Worm (Caenorhabditis elegans) whole organism, late embryonic: ENCODE measurements around the gene sptl-1.

Experiments used
- F13H6.1 ChIP-seq: sonication (generic microtip); optimal IDR thresholded peaks from 2 replicates; lab custom pipeline; 2016; ENCODE audit warnings: missing genetic modification characterization, missing compliant biosample characterization
- K02D7.2 ChIP-seq: sonication (generic microtip); optimal IDR thresholded peaks from 2 replicates; lab custom pipeline; 2017; ENCODE audit warnings: mild to moderate bottlenecking, missing genetic modification characterization, missing compliant biosample characterization
- K09A11.1 ChIP-seq: sonication (generic microtip); optimal IDR thresholded peaks from 2 replicates; lab custom pipeline; 2017; ENCODE audit warnings: antibody characterized with exemption, mild to moderate bottlenecking, missing genetic modification characterization, missing compliant biosample characterization; ENCODE audit not compliant: insufficient read depth
- T23F11.4 ChIP-seq: fragments of 200-800 bp; sonication (Bioruptor generic); optimal IDR thresholded peaks from 2 replicates; lab custom pipeline; 2018; ENCODE audit warnings: mild to moderate bottlenecking, missing genetic modification characterization, missing compliant biosample characterization
- Y22D7AL.16 ChIP-seq: sonication (generic microtip); optimal IDR thresholded peaks from 2 replicates; lab custom pipeline; 2016; ENCODE audit warnings: missing genetic modification characterization, missing compliant biosample characterization
- ahr-1 ChIP-seq: sonication (generic microtip); optimal IDR thresholded peaks from 2 replicates; lab custom pipeline; 2016; ENCODE audit warnings: missing genetic modification characterization, missing compliant biosample characterization
- ama-1 ChIP-seq: fragments of 150-350 bp; optimal IDR thresholded peaks from 2 replicates; lab custom pipeline; 2014
- ceh-14 ChIP-seq: sonication (generic microtip); optimal IDR thresholded peaks from 2 replicates; lab custom pipeline; 2016; ENCODE audit warnings: missing genotype, missing genetic modification characterization, missing compliant biosample characterization
- ceh-18 ChIP-seq: sonication (generic microtip); optimal IDR thresholded peaks from 2 replicates; lab custom pipeline; 2016; ENCODE audit warnings: missing genetic modification characterization, missing compliant biosample characterization
- ceh-2 ChIP-seq: sonication (generic microtip); optimal IDR thresholded peaks from 2 replicates; lab custom pipeline; 2016; ENCODE audit warnings: missing genotype, missing genetic modification characterization, missing compliant biosample characterization
- ceh-24 ChIP-seq: sonication (generic microtip); optimal IDR thresholded peaks from 2 replicates; lab custom pipeline; 2016; ENCODE audit warnings: mild to moderate bottlenecking, missing genetic modification characterization, missing compliant biosample characterization
- ceh-30 ChIP-seq: fragments of 150-350 bp; optimal IDR thresholded peaks from 2 replicates; lab custom pipeline; 2014; ENCODE audit warnings: missing biosample characterization, missing genetic modification characterization
- ceh-6 ChIP-seq: fragments of 200-800 bp; sonication (Bioruptor generic); optimal IDR thresholded peaks from 2 replicates; lab custom pipeline; 2018; ENCODE audit warnings: mild to moderate bottlenecking, missing genetic modification characterization, missing compliant biosample characterization
- ceh-9 ChIP-seq: sonication (generic microtip); optimal IDR thresholded peaks from 2 replicates; lab custom pipeline; 2016; ENCODE audit warnings: mild to moderate bottlenecking, missing genetic modification characterization, inconsistent platforms, missing compliant biosample characterization
- che-1 ChIP-seq: sonication (generic microtip); optimal IDR thresholded peaks from 2 replicates; lab custom pipeline; 2016; ENCODE audit warnings: mild to moderate bottlenecking, missing genetic modification characterization, missing compliant biosample characterization
- dmd-4 ChIP-seq: sonication (generic microtip); optimal IDR thresholded peaks from 2 replicates; lab custom pipeline; 2016; ENCODE audit warnings: borderline replicate concordance, missing genetic modification characterization, missing compliant biosample characterization
- dve-1 ChIP-seq: sonication (generic microtip); optimal IDR thresholded peaks from 2 replicates; lab custom pipeline; 2017; ENCODE audit warnings: antibody characterized with exemption, mild to moderate bottlenecking, missing genetic modification characterization, missing compliant biosample characterization
- eyg-1 ChIP-seq: sonication (generic microtip); optimal IDR thresholded peaks from 2 replicates; lab custom pipeline; 2016; ENCODE audit warnings: missing genotype, missing genetic modification characterization, missing compliant biosample characterization
- fkh-6 ChIP-seq: sonication (generic microtip); optimal IDR thresholded peaks from 2 replicates; lab custom pipeline; 2016; ENCODE audit warnings: missing genetic modification characterization, missing compliant biosample characterization
- hlh-15 ChIP-seq: sonication (generic microtip); optimal IDR thresholded peaks from 2 replicates; lab custom pipeline; 2016; ENCODE audit warnings: missing genetic modification characterization, missing compliant biosample characterization
- hlh-30 ChIP-seq: sonication (generic microtip); optimal IDR thresholded peaks from 2 replicates; lab custom pipeline; 2017; ENCODE audit warnings: antibody characterized with exemption, missing genetic modification characterization, missing compliant biosample characterization; ENCODE audit not compliant: insufficient read depth
- hlh-6 ChIP-seq: sonication (generic microtip); optimal IDR thresholded peaks from 2 replicates; lab custom pipeline; 2016; ENCODE audit warnings: missing genotype, missing genetic modification characterization, missing compliant biosample characterization
- nfya-1 ChIP-seq: sonication (generic microtip); optimal IDR thresholded peaks from 2 replicates; lab custom pipeline; 2017; ENCODE audit warnings: missing genetic modification characterization, mild to moderate bottlenecking, missing compliant biosample characterization, antibody characterized with exemption, moderate library complexity
- nhr-11 ChIP-seq: fragments of 150-350 bp; optimal IDR thresholded peaks from 2 replicates; lab custom pipeline; 2014; ENCODE audit warnings: missing biosample characterization, missing genetic modification characterization
- pag-3 ChIP-seq: sonication (generic microtip); optimal IDR thresholded peaks from 2 replicates; lab custom pipeline; 2016; ENCODE audit warnings: missing compliant biosample characterization, missing genetic modification characterization, borderline replicate concordance
- pat-9 ChIP-seq: fragments of 200-800 bp; sonication (Bioruptor generic); optimal IDR thresholded peaks from 2 replicates; lab custom pipeline; 2018; ENCODE audit warnings: mild to moderate bottlenecking, missing genetic modification characterization, moderate library complexity, missing compliant biosample characterization
- pha-2 ChIP-seq: sonication (generic microtip); optimal IDR thresholded peaks from 2 replicates; lab custom pipeline; 2017; ENCODE audit warnings: mild to moderate bottlenecking, missing genetic modification characterization, missing compliant biosample characterization
- pqm-1 ChIP-seq: sonication (generic microtip); optimal IDR thresholded peaks from 2 replicates; lab custom pipeline; 2016; ENCODE audit warnings: missing genetic modification characterization, missing compliant biosample characterization
- pros-1 ChIP-seq: fragments of 150-350 bp; optimal IDR thresholded peaks from 2 replicates; lab custom pipeline; 2014; ENCODE audit warnings: missing biosample characterization, missing genetic modification reagents, missing genetic modification characterization
- rnt-1 ChIP-seq: sonication (generic microtip); optimal IDR thresholded peaks from 2 replicates; lab custom pipeline; 2016; ENCODE audit warnings: missing genetic modification characterization, missing compliant biosample characterization
- sox-2 ChIP-seq: fragments of 200-800 bp; sonication (Bioruptor generic); IDR thresholded peaks from 2 replicates; pipeline ENCODE4 v1.3.6; 2022; ENCODE audit warnings: missing genetic modification reagents, missing genetic modification characterization, missing compliant biosample characterization
- tbx-2 ChIP-seq: sonication (generic microtip); optimal IDR thresholded peaks from 2 replicates; lab custom pipeline; 2016; ENCODE audit warnings: missing genetic modification characterization, missing compliant biosample characterization
- tbx-7 ChIP-seq: sonication (generic microtip); optimal IDR thresholded peaks from 2 replicates; lab custom pipeline; 2016; ENCODE audit warnings: missing genotype, missing genetic modification characterization, missing compliant biosample characterization
- unc-3 ChIP-seq, 2 experiments: fragments of 200-800 bp in 1 of 2; sonication (Bioruptor generic) in 1 of 2; sonication (generic microtip) in 1 of 2; conservative IDR thresholded peaks in 1 of 2; optimal IDR thresholded peaks in 1 of 2; 2 replicates each; pipeline versions ENCODE4 v1.3.6 to Lab custom; 2016 to 2022; ENCODE audit warnings: missing compliant biosample characterization in 2 of 2, missing genetic modification characterization in 2 of 2, missing genetic modification reagents in 1 of 2
- unc-55 ChIP-seq: sonication (generic microtip); optimal IDR thresholded peaks from 2 replicates; lab custom pipeline; 2017; ENCODE audit warnings: missing biosample characterization, missing genetic modification reagents, missing genetic modification characterization
- unc-86 ChIP-seq: sonication (generic microtip); optimal IDR thresholded peaks from 2 replicates; lab custom pipeline; 2016; ENCODE audit warnings: missing genetic modification characterization, missing compliant biosample characterization
- ztf-16 ChIP-seq: sonication (generic microtip); optimal IDR thresholded peaks from 2 replicates; lab custom pipeline; 2017; ENCODE audit warnings: missing genetic modification characterization, missing compliant biosample characterization

Gene sptl-1

ce11 chrII:84134-84533 is 32.7 kb downstream of the sptl-1 start, which contains the start of gene C50D2.6:
Gene C50D2.6 (plus strand): TSS chrII:84434.
- no peak for TF ChIP-seq unc-55 (GFP tag; lab: Kevin White, UChicago)
- no peak for TF ChIP-seq ahr-1 (tag; lab: Kevin White, UChicago)
- TF ChIP-seq hlh-15 (tag; lab: Kevin White, UChicago) = no peak
- no peak for TF ChIP-seq pat-9 (tag; lab: Kevin White, UChicago)
- no peak for TF ChIP-seq pha-2 (tag; lab: Kevin White, UChicago)
- no peak for TF ChIP-seq unc-3 (GFP tag; conservative IDR thresholded peaks at IDR 0.05; lab: Robert Waterston, UW)
- TF ChIP-seq unc-3 (tag; optimal IDR thresholded peaks at IDR 0.05; lab: Kevin White, UChicago) = no peak
- TF ChIP-seq hlh-6 (tag; lab: Kevin White, UChicago) = no peak
- TF ChIP-seq Y22D7AL.16 (tag; lab: Kevin White, UChicago) = no peak
- no peak for TF ChIP-seq ceh-30 (tag; lab: Kevin White, UChicago)
- TF ChIP-seq ceh-18 (tag; lab: Kevin White, UChicago) = no peak
- TF ChIP-seq che-1 = no peak
- TF ChIP-seq nhr-11 = no peak
- TF ChIP-seq ceh-9 (tag; lab: Kevin White, UChicago) = no peak
- TF ChIP-seq sox-2 = no peak
- TF ChIP-seq, all 69 proteins: peak for 0

DNA sequence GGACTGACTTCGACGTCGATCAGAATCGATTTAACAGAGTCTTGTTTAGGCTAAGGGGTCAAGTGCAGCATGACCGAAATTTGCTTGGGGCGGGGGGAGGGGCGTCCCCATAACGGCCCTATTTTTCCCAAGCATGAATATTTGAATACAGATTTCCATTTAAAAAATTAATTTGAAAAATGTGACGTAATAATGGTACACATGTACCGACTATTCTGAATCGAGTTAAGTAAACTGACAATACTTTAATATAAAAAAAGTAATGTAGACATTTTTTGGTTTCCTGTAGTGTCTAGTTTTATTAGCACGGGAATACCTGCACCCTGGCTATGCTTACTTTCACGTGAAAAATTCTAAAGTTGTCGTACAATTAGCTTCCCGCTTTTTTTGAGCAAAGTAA is 35.3 kb downstream of the sptl-1 start:
- TF ChIP-seq ceh-30 (tag; lab: Kevin White, UChicago) (no peak), tbx-7 (tag; lab: Kevin White, UChicago) (no peak), unc-55 (GFP tag; lab: Kevin White, UChicago) (no peak), ceh-18 (tag; lab: Kevin White, UChicago) (no peak), K09A11.1 (tag; lab: Kevin White, UChicago) (no peak), T23F11.4 (GFP tag; lab: Kevin White, UChicago) (no peak), rnt-1 (tag; lab: Kevin White, UChicago) (no peak), unc-86 (no peak), ceh-24 (tag; lab: Kevin White, UChicago) (no peak), hlh-15 (tag; lab: Kevin White, UChicago) (no peak), che-1 (no peak), eyg-1 (tag; lab: Kevin White, UChicago) (no peak), ama-1 (no peak), ceh-6 (no peak), ahr-1 (tag; lab: Kevin White, UChicago) (no peak), dve-1 (tag; lab: Kevin White, UChicago) (no peak)

ce11 chrII:87937-88336 is 36.5 kb downstream of the sptl-1 start:
- TF ChIP-seq dmd-4 (tag; lab: Kevin White, UChicago) (no peak), pros-1 (no peak), fkh-6 (no peak), pag-3 (tag; lab: Kevin White, UChicago) (no peak), K02D7.2 (tag; lab: Kevin White, UChicago) (no peak), F13H6.1 (tag; lab: Kevin White, UChicago) (no peak), hlh-30 (no peak), tbx-7 (tag; lab: Kevin White, UChicago) (no peak), tbx-2 (no peak)
- TF ChIP-seq, all 69 proteins: peak for 0

- TF ChIP-seq Y22D7AL.16 (tag; lab: Kevin White, UChicago) (no peak), nfya-1 (tag; lab: Kevin White, UChicago) (no peak), nhr-11 (no peak), pqm-1 (tag; lab: Kevin White, UChicago) (no peak), ceh-14 (no peak), ceh-2 (tag; lab: Kevin White, UChicago) (no peak), ztf-16 (no peak)
Observed at ce11 chrII:91419-91818, 40.0 kb downstream of the sptl-1 start, which contains the start of gene mcat-1. Gene mcat-1 (minus strand): TSS chrII:91519.
